Fruit fly (Drosophila melanogaster): Measurements from ENCODE around the gene Sec16.

Sec16 gene

DNA sequence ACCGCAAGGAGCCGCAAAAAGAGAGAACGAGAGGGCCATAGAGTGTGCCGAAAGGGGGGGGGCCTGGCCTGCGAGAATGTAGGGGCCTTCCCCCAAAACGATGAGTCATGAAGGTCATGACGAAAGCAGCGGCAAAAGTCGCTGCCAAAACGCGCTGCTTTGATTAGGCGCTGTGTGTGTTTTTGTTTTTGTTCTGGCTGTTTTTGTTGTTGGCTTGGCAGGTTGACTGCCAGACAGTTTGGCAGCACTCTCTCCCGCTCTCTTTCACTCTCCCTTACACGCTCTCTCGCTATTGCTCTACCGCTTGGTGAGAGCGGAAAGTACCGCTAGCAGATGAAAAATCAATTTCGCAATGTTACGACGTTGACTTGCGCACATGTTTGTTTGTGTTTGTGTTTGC, 49.7 kb upstream of the Sec16 start (continued):
- no peak for TF ChIP-seq maf-S (GFP tag; optimal IDR thresholded peaks at IDR 0.05)
- peak; percentile 85 for TF ChIP-seq Ets65A (GFP tag)
- TF ChIP-seq yki (optimal IDR thresholded peaks at IDR 0.05) = peak; percentile 15
- TF ChIP-seq oc (tag; optimal IDR thresholded peaks at IDR 0.05) = no peak

DNA sequence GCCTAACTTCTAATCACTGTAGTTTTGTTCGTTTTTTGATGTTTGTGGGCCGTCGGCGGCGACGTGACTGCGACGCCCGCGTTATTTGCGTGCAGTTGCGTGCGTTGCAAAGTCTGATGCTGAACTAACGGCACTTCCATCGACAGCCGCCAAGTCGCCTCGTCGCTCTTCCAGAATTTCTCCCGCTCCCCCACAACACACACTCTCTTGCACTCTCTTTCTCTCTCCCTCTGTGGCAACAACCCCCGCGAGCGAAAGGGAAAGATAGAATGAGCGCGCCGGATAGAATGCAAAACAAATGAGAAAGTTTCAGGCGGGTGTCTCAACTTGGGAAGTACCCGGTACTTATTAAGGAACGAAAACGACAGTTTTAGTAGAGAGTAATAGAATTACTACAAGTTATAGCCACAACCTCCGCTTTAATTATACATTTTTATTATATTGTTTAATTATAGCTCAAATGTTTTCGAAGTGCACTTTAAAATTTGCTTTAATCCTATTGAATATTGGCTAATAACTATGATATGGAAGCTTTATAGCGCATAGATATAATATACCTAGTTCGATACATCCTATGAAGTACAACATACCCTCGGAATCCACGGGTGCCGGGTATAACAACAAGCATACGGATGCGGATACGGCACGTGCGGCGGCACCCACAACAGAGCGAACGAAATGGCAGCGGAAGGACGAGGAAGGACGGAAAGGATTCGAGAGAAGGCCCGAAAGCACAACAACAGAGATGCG, 48.8 kb upstream of the Sec16 start:
- TF ChIP-seq nmo (GFP tag; optimal IDR thresholded peaks at IDR 0.05) (peak; percentile 17), CG12299 (tag; optimal IDR thresholded peaks at IDR 0.05) (no peak), wek (GFP tag; optimal IDR thresholded peaks at IDR 0.05) (no peak), cwo (GFP tag; optimal IDR thresholded peaks at IDR 0.05) (peak; percentile 54), dmrt99B (tag; optimal IDR thresholded peaks at IDR 0.05) (peak; percentile 45), CG12942 (GFP tag; optimal IDR thresholded peaks at IDR 0.05) (no peak), PHDP (tag; optimal IDR thresholded peaks at IDR 0.05) (peak; percentile 36), hkb (optimal IDR thresholded peaks at IDR 0.05) (no peak), hkb (GFP tag; IDR thresholded peaks at IDR 0.05) (0 out of 2 replicates have a peak, but pooled peaks have one; percentile 27), sens-2 (GFP tag; IDR thresholded peaks at IDR 0.05) (no peak), CG10959 (GFP tag; IDR thresholded peaks at IDR 0.05) (no peak), tap (tag; optimal IDR thresholded peaks at IDR 0.05) (peak; percentile 16), CG7839 (tag; optimal IDR thresholded peaks at IDR 0.05) (peak; percentile 54), Atf3 (GFP tag; optimal IDR thresholded peaks at IDR 0.05) (no peak), kni (GFP tag; optimal IDR thresholded peaks at IDR 0.05) (no peak), CG6175 (GFP tag; IDR thresholded peaks at IDR 0.05) (no peak), CG6654 (GFP tag; optimal IDR thresholded peaks at IDR 0.05) (peak; percentile 6), ap (GFP tag; IDR thresholded peaks at IDR 0.05) (no peak), Sin3A (optimal IDR thresholded peaks at IDR 0.05) (no peak), tx (GFP tag; optimal IDR thresholded peaks at IDR 0.05) (no peak), CG10209 (GFP tag; optimal IDR thresholded peaks at IDR 0.05) (peak; percentile 35), B-H1 (GFP tag; IDR thresholded peaks at IDR 0.05) (no peak), pros (GFP tag; optimal IDR thresholded peaks at IDR 0.05) (no peak), CG1233 (GFP tag; optimal IDR thresholded peaks at IDR 0.05) (no peak), gt (GFP tag; IDR thresholded peaks at IDR 0.05) (0 out of 2 replicates have a peak, but pooled peaks have one; percentile 11), CG11504 (tag; optimal IDR thresholded peaks at IDR 0.05) (peak; percentile 52), sens (GFP tag) (peak; percentile 45), CG13775 (GFP tag; optimal IDR thresholded peaks at IDR 0.05) (no peak), CG12659 (GFP tag; optimal IDR thresholded peaks at IDR 0.05) (no peak), bsh (GFP tag; optimal IDR thresholded peaks at IDR 0.05) (peak in 1 of 2 experiments; percentile 44), phol (tag; optimal IDR thresholded peaks at IDR 0.05) (peak; percentile 49), pho (GFP tag; optimal IDR thresholded peaks at IDR 0.05) (no peak), CG15011 (GFP tag; optimal IDR thresholded peaks at IDR 0.05) (no peak), Camta (GFP tag; optimal IDR thresholded peaks at IDR 0.05) (no peak), Xrp1 (GFP tag; IDR thresholded peaks at IDR 0.05) (peak; percentile 32), CG11093 (GFP tag; IDR thresholded peaks at IDR 0.05) (0 out of 3 replicates have a peak, but pooled peaks have one; percentile 23), h (optimal IDR thresholded peaks at IDR 0.05) (no peak), CG2678 (tag; optimal IDR thresholded peaks at IDR 0.05) (peak; percentile 41), D19B (GFP tag; optimal IDR thresholded peaks at IDR 0.05) (peak; percentile 97), az2 (GFP tag; optimal IDR thresholded peaks at IDR 0.05) (no peak), dmrt11E (tag; optimal IDR thresholded peaks at IDR 0.05) (peak; percentile 1), CG3163 (GFP tag; optimal IDR thresholded peaks at IDR 0.05) (peak; percentile 9), pb (GFP tag; optimal IDR thresholded peaks at IDR 0.05) (no peak), klu (GFP tag; IDR thresholded peaks at IDR 0.05) (no peak), Ets65A (GFP tag) (no peak), Gsc (GFP tag; IDR thresholded peaks at IDR 0.05) (no peak), CG8924 (tag; optimal IDR thresholded peaks at IDR 0.05) (peak; percentile 28)
